Worm (Caenorhabditis elegans): ENCODE measurements around the gene F08D12.7.

Gene F08D12.7

ce11 chrII:2769021-2769420 is at the start of gene F08D12.7:
TSS of gene F08D12.7 (minus strand) at chrII:2769121.
- no peak for TF ChIP-seq ceh-100 (GFP tag; IDR thresholded peaks at IDR 0.05)

ce11 chrII:2816676-2817075 is 47.8 kb upstream of the F08D12.7 start, which contains the start of gene set-13:
TSS of gene set-13 (plus strand) at chrII:2816976.
- TF ChIP-seq rpc-1 (optimal IDR thresholded peaks at IDR 0.05) = no peak
- TF ChIP-seq rpc-1 (tag; optimal IDR thresholded peaks at IDR 0.05) = no peak
- no peak for TF ChIP-seq mxl-1 (tag; optimal IDR thresholded peaks at IDR 0.05)
- no peak for TF ChIP-seq aptf-3 (GFP tag; IDR thresholded peaks at IDR 0.05)
- no peak for TF ChIP-seq nhr-27 (tag; optimal IDR thresholded peaks at IDR 0.05)
- no peak for TF ChIP-seq F55B11.4 (tag; optimal IDR thresholded peaks at IDR 0.05; ENCODE audit: borderline replicate concordance, insufficient read depth)
- TF ChIP-seq hlh-12 (tag; optimal IDR thresholded peaks at IDR 0.05) = no peak
- no peak for TF ChIP-seq athp-1 (tag; optimal IDR thresholded peaks at IDR 0.05)
- no peak for TF ChIP-seq dox-1 (GFP tag; IDR thresholded peaks at IDR 0.05)
- TF ChIP-seq fkh-3 (tag; optimal IDR thresholded peaks at IDR 0.05) = no peak
- no peak for TF ChIP-seq ets-4 (GFP tag; optimal IDR thresholded peaks at IDR 0.05)
- TF ChIP-seq ceh-58 (GFP tag; IDR thresholded peaks at IDR 0.05) = no peak
- TF ChIP-seq snpc-1.3 (tag; optimal IDR thresholded peaks at IDR 0.05; ENCODE audit: insufficient read depth) = no peak

- TF ChIP-seq hmg-1.2 (GFP tag; IDR thresholded peaks at IDR 0.05) (no peak), Y56A3A.18 (GFP tag; IDR thresholded peaks at IDR 0.05) (no peak), C06A6.2 (GFP tag; conservative IDR thresholded peaks at IDR 0.05) (no peak), K12H6.12 (tag; optimal IDR thresholded peaks at IDR 0.05) (no peak), lin-54 (GFP tag; optimal IDR thresholded peaks at IDR 0.05) (no peak), rcor-1 (GFP tag; IDR thresholded peaks at IDR 0.05) (no peak), tbx-9 (tag; optimal IDR thresholded peaks at IDR 0.05; ENCODE audit: borderline replicate concordance) (no peak), Y95B8A.8 (GFP tag; IDR thresholded peaks at IDR 0.05) (no peak), gei-17 (GFP tag; optimal IDR thresholded peaks at IDR 0.05) (no peak), ztf-26 (tag; optimal IDR thresholded peaks at IDR 0.05) (no peak), F10E7.11 (tag; optimal IDR thresholded peaks at IDR 0.05) (no peak), chd-7 (tag; optimal IDR thresholded peaks at IDR 0.05) (no peak), cebp-1 (GFP tag; IDR thresholded peaks at IDR 0.05) (no peak), cebp-1 (tag; optimal IDR thresholded peaks at IDR 0.05) (no peak), snpc-1.1 (tag; optimal IDR thresholded peaks at IDR 0.05; ENCODE audit: insufficient read depth) (no peak), zfh-2 (GFP tag; conservative IDR thresholded peaks at IDR 0.05) (no peak), ztf-18 (tag; optimal IDR thresholded peaks at IDR 0.05) (no peak), F49E8.2 (tag; optimal IDR thresholded peaks at IDR 0.05; ENCODE audit: insufficient read depth) (no peak), ztf-28 (GFP tag; IDR thresholded peaks at IDR 0.05) (no peak), somi-1 (GFP tag; optimal IDR thresholded peaks at IDR 0.05) (no peak)
These were observed 46.5 kb upstream of the F08D12.7 start, which contains the start of gene K12H6.2 for ce11 chrII:2815444-2815843. TSS of gene K12H6.2 (minus strand) at chrII:2815544.

ce11 chrII:2815017-2815416 is 46.1 kb upstream of the F08D12.7 start:
- TF ChIP-seq sptf-2 (GFP tag; optimal IDR thresholded peaks at IDR 0.05) = no peak
- TF ChIP-seq let-526 (GFP tag; IDR thresholded peaks at IDR 0.05) = no peak
- TF ChIP-seq nhr-179 (tag; optimal IDR thresholded peaks at IDR 0.05) = no peak
- no peak for TF ChIP-seq egrh-3 (GFP tag; IDR thresholded peaks at IDR 0.05)
- TF ChIP-seq hmg-1.2 (GFP tag; IDR thresholded peaks at IDR 0.05) = no peak
- TF ChIP-seq chd-7 (tag; optimal IDR thresholded peaks at IDR 0.05) = no peak
- TF ChIP-seq ceh-79 (tag; optimal IDR thresholded peaks at IDR 0.05) = no peak
- TF ChIP-seq somi-1 (GFP tag; optimal IDR thresholded peaks at IDR 0.05) = no peak
- no peak for TF ChIP-seq attf-3 (GFP tag; conservative IDR thresholded peaks at IDR 0.05)
- TF ChIP-seq hlh-12 (tag; optimal IDR thresholded peaks at IDR 0.05) = no peak
- TF ChIP-seq sdz-38 (tag; optimal IDR thresholded peaks at IDR 0.05) = no peak
- TF ChIP-seq ztf-6 (GFP tag; IDR thresholded peaks at IDR 0.05) = no peak
- TF ChIP-seq tbp1 (GFP tag; optimal IDR thresholded peaks at IDR 0.05) = no peak
- TF ChIP-seq madf-8 (GFP tag; conservative IDR thresholded peaks at IDR 0.05) = peak; percentile 48; the same call in 1 of the 2 replicates
- no peak for TF ChIP-seq egl-44 (GFP tag; IDR thresholded peaks at IDR 0.05)
- no peak for TF ChIP-seq akir-1 (GFP tag; optimal IDR thresholded peaks at IDR 0.05)
- no peak for TF ChIP-seq K12H6.12 (tag; optimal IDR thresholded peaks at IDR 0.05)

Measured in whole organism, young adult.